Worm (Caenorhabditis elegans): ENCODE data around the gene srz-10.

The srz-10 gene

ce11 chrV:15309011-15309410 is at the start of gene srz-10:
Gene srz-10, minus strand, starts transcription at chrV:15309098.
- TF ChIP-seq nhr-48 (tag; optimal IDR thresholded peaks at IDR 0.05) (no peak), lin-29 (GFP tag; IDR thresholded peaks at IDR 0.05) (no peak)

DNA sequence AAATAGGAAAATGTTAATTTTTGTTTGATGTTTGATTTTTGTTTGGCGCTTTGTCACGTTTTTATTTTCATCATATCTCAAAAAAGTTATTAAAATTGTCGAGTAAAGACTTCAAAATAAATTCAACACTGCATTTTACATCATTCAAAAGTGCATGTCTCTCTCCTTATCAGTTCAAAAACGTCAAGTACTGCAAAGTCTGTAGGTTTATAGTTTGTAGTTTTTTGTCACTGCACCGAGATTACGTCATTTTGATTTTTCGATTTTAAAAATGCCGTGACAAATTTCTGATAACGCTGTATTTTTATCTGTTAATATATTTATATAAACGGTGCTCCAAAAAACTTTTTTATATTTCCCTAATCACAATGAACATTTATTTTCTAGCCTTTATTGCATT is 45.8 kb upstream of the srz-10 start, which contains the start of gene C29F3.7:
C29F3.7 (plus strand) TSS at position 254 of the 400 bp plus-strand sequence.
- TF ChIP-seq unc-130 (GFP tag; optimal IDR thresholded peaks at IDR 0.05) (no peak), hlh-11 (tag; optimal IDR thresholded peaks at IDR 0.05) (peak; percentile 85), ZK337.2 (GFP tag; IDR thresholded peaks at IDR 0.05) (no peak), vab-7 (GFP tag; IDR thresholded peaks at IDR 0.05) (no peak), nhr-77 (tag; optimal IDR thresholded peaks at IDR 0.05) (peak; percentile 86), Y48G9A.11 (GFP tag; IDR thresholded peaks at IDR 0.05) (no peak), dmd-6 (GFP tag; IDR thresholded peaks at IDR 0.05) (peak; percentile 99), nhr-42 (GFP tag; IDR thresholded peaks at IDR 0.05) (no peak), zag-1 (tag; optimal IDR thresholded peaks at IDR 0.05) (no peak), hlh-30 (tag; optimal IDR thresholded peaks at IDR 0.05; ENCODE audit: insufficient read depth) (no peak), mdl-1 (tag; optimal IDR thresholded peaks at IDR 0.05) (peak in 1 of 2 experiments; percentile 77), unc-39 (tag; optimal IDR thresholded peaks at IDR 0.05) (no peak), egl-27 (tag; optimal IDR thresholded peaks at IDR 0.05) (no peak), nhr-28 (tag; optimal IDR thresholded peaks at IDR 0.05) (peak; percentile 98), dve-1 (tag; optimal IDR thresholded peaks at IDR 0.05; ENCODE audit: insufficient read depth) (peak; percentile 95), nhr-6 (tag; optimal IDR thresholded peaks at IDR 0.05) (peak; percentile 90), pqm-1 (tag; optimal IDR thresholded peaks at IDR 0.05) (peak; percentile 72), ztf-7 (tag; optimal IDR thresholded peaks at IDR 0.05) (peak; percentile 77), lim-7 (GFP tag; IDR thresholded peaks at IDR 0.05) (no peak), ctbp-1 (GFP tag; IDR thresholded peaks at IDR 0.05) (no peak), nhr-48 (tag; optimal IDR thresholded peaks at IDR 0.05) (peak; percentile 91), nhr-237 (tag; optimal IDR thresholded peaks at IDR 0.05) (no peak), nhr-41 (GFP tag; IDR thresholded peaks at IDR 0.05) (no peak), hif-1 (tag; optimal IDR thresholded peaks at IDR 0.05) (peak in 1 of 2 experiments; percentile 58), skn-1 (tag; optimal IDR thresholded peaks at IDR 0.05) (no peak), T20F7.1 (GFP tag; optimal IDR thresholded peaks at IDR 0.05) (peak; percentile 68), ama-1 (optimal IDR thresholded peaks at IDR 0.05) (no peak), unc-62 (GFP tag; optimal IDR thresholded peaks at IDR 0.05 in 1 of 2) (peak in 1 of 2 experiments; percentile 35), unc-62 (tag; optimal IDR thresholded peaks at IDR 0.05) (no peak), daf-16 (GFP tag; optimal IDR thresholded peaks at IDR 0.05) (no peak), daf-16 (tag; optimal IDR thresholded peaks at IDR 0.05) (peak; percentile 96)

DNA sequence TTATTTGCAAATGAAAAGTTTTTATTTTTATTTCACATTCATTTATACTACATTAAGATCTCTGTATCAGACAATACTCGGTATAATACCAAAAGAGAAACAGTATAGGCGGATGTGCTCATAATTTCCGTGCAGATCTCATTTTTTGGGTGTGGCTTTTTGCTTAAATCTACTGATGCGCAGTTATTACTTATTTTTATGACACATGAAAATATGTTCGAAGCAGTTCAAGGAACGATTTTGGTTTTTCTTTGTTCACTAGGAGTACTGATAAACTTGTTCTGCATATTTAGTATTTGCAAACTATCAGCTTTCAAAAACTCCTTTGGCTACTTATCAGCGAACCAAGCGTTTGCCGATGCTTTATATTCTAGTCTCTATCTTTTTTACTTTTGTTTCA is 43.5 kb upstream of the srz-10 start, which contains the start of gene srx-58:
srx-58 (plus strand) TSS at position 301 of the 400 bp plus-strand sequence.
- no peak for TF ChIP-seq ztf-7 (tag; optimal IDR thresholded peaks at IDR 0.05)

ce11 chrV:15350615-15351014 is 41.7 kb upstream of the srz-10 start, which contains the start of gene clec-231:
Gene clec-231, minus strand, starts transcription at chrV:15350715.
- TF ChIP-seq zfp-3 (GFP tag; conservative IDR thresholded peaks at IDR 0.05) (no peak), ZK337.2 (GFP tag; IDR thresholded peaks at IDR 0.05) (no peak), Y75B8A.6 (GFP tag; IDR thresholded peaks at IDR 0.05) (no peak), Y105C5A.15 (GFP tag; IDR thresholded peaks at IDR 0.05) (no peak), dve-1 (tag; optimal IDR thresholded peaks at IDR 0.05; ENCODE audit: insufficient read depth) (no peak), set-16 (GFP tag; IDR thresholded peaks at IDR 0.05) (no peak), dmd-8 (GFP tag; IDR thresholded peaks at IDR 0.05) (no peak), aha-1 (tag) (no peak), nhr-111 (GFP tag; optimal IDR thresholded peaks at IDR 0.05) (no peak), unc-130 (GFP tag; optimal IDR thresholded peaks at IDR 0.05) (no peak), ztf-7 (tag; optimal IDR thresholded peaks at IDR 0.05) (no peak), lin-38 (GFP tag; IDR thresholded peaks at IDR 0.05) (no peak), nhr-11 (tag; optimal IDR thresholded peaks at IDR 0.05) (no peak), zip-11 (GFP tag; IDR thresholded peaks at IDR 0.05) (no peak)
